Worm (Caenorhabditis elegans): ENCODE results near the gene kin-19.

kin-19 gene

ce11 chrIII:4086536-4086935, at the start of gene kin-19:
Gene kin-19, minus strand, starts transcription at chrIII:4086636.
- TF ChIP-seq ceh-62 (tag; optimal IDR thresholded peaks at IDR 0.05) (no peak), Y105C5A.15 (GFP tag; IDR thresholded peaks at IDR 0.05) (no peak), Y75B8A.6 (GFP tag; IDR thresholded peaks at IDR 0.05) (no peak), ama-1 (optimal IDR thresholded peaks at IDR 0.05) (no peak), zfp-2 (tag; optimal IDR thresholded peaks at IDR 0.05) (no peak), lim-7 (GFP tag; IDR thresholded peaks at IDR 0.05) (no peak), zag-1 (tag; optimal IDR thresholded peaks at IDR 0.05) (no peak), dpl-1 (GFP tag; optimal IDR thresholded peaks at IDR 0.05) (no peak), nhr-102 (tag; optimal IDR thresholded peaks at IDR 0.05) (no peak), daf-8 (GFP tag; IDR thresholded peaks at IDR 0.05) (no peak), nhr-42 (GFP tag; IDR thresholded peaks at IDR 0.05) (no peak), nhr-25 (tag; optimal IDR thresholded peaks at IDR 0.05; ENCODE audit: borderline replicate concordance, insufficient read depth) (no peak), Y5F2A.4 (GFP tag; optimal IDR thresholded peaks at IDR 0.05) (no peak), lsy-2 (tag; optimal IDR thresholded peaks at IDR 0.05) (no peak)

ce11 chrIII:4134059-4134458, 47.6 kb upstream of the kin-19 start:
- TF ChIP-seq lin-13 (GFP tag; optimal IDR thresholded peaks at IDR 0.05): no peak
- peak; percentile 93 for TF ChIP-seq set-16 (GFP tag; IDR thresholded peaks at IDR 0.05)

- TF ChIP-seq ces-1 (GFP tag; optimal IDR thresholded peaks at IDR 0.05): peak; percentile 67
- no peak for TF ChIP-seq lin-29 (GFP tag; IDR thresholded peaks at IDR 0.05)
These were observed 45.5 kb upstream of the kin-19 start for ce11 chrIII:4131814-4132555.

ce11 chrIII:4123900-4124299, 37.5 kb upstream of the kin-19 start:
- TF ChIP-seq fkh-10 (GFP tag; optimal IDR thresholded peaks at IDR 0.05) (peak; percentile 54), D1046.2 (GFP tag; IDR thresholded peaks at IDR 0.05) (no peak)

- TF ChIP-seq aha-1 (tag) (no peak), duxl-1 (tag; optimal IDR thresholded peaks at IDR 0.05; ENCODE audit: poor library complexity) (no peak), lin-15B (tag; optimal IDR thresholded peaks at IDR 0.05) (no peak), sdz-12 (GFP tag; optimal IDR thresholded peaks at IDR 0.05) (no peak), dve-1 (tag; optimal IDR thresholded peaks at IDR 0.05; ENCODE audit: insufficient read depth) (no peak)
These were observed 36.8 kb upstream of the kin-19 start for ce11 chrIII:4123277-4123676.

ce11 chrIII:4120386-4120785, 34.0 kb upstream of the kin-19 start:
- TF ChIP-seq ceh-20 (GFP tag; IDR thresholded peaks at IDR 0.05) (no peak), snpc-1.2 (GFP tag; IDR thresholded peaks at IDR 0.05) (no peak), nhr-111 (GFP tag; optimal IDR thresholded peaks at IDR 0.05) (no peak), aha-1 (tag) (peak; percentile 66), tra-1 (GFP tag; IDR thresholded peaks at IDR 0.05) (no peak)

ce11 chrIII:4119736-4120135, 33.3 kb upstream of the kin-19 start:
- no peak for TF ChIP-seq lim-7 (GFP tag; IDR thresholded peaks at IDR 0.05)
- TF ChIP-seq R02D3.7 (tag; optimal IDR thresholded peaks at IDR 0.05): no peak
- no peak for TF ChIP-seq zfp-3 (GFP tag; conservative IDR thresholded peaks at IDR 0.05)
- no peak for TF ChIP-seq lin-39 (tag; optimal IDR thresholded peaks at IDR 0.05)
- no peak for TF ChIP-seq Y5F2A.4 (GFP tag; optimal IDR thresholded peaks at IDR 0.05)
- no peak for TF ChIP-seq tra-1 (GFP tag; IDR thresholded peaks at IDR 0.05)
- TF ChIP-seq ZK546.5 (tag; optimal IDR thresholded peaks at IDR 0.05): no peak
- no peak for TF ChIP-seq set-16 (GFP tag; IDR thresholded peaks at IDR 0.05)
- TF ChIP-seq nhr-111 (GFP tag; optimal IDR thresholded peaks at IDR 0.05): no peak
- no peak for TF ChIP-seq ceh-82 (tag; optimal IDR thresholded peaks at IDR 0.05)
- TF ChIP-seq ces-1 (GFP tag; optimal IDR thresholded peaks at IDR 0.05): peak; percentile 54
- peak; percentile 74 for TF ChIP-seq aha-1 (tag)

Measured in whole organism, L4 larva.